Fruit fly (Drosophila melanogaster) whole organism, wandering third instar larva: ENCODE measurements around the gene CG3091.

Experiments
- Dfd ChIP-seq: fragments of >200 bp; optimal IDR thresholded peaks from 2 replicates; lab custom pipeline; 2017; ENCODE audit warnings: missing biosample characterization, missing genetic modification characterization
- Hnf4 ChIP-seq: fragments of 200-800 bp; sonication (Bioruptor generic); optimal IDR thresholded peaks from 2 replicates; lab custom pipeline; 2016; ENCODE audit warnings: missing biosample characterization, mild to moderate bottlenecking, missing genetic modification characterization
- Hr78 ChIP-seq: fragments of >200 bp; optimal IDR thresholded peaks from 2 replicates; lab custom pipeline; 2017; ENCODE audit warnings: missing biosample characterization, missing genetic modification characterization
- Myc ChIP-seq: fragments of >200 bp; optimal IDR thresholded peaks from 2 replicates; lab custom pipeline; 2017
- br ChIP-seq: fragments of 200-800 bp; sonication (Bioruptor generic); optimal IDR thresholded peaks from 2 replicates; lab custom pipeline; 2016; ENCODE audit warnings: missing biosample characterization, missing genetic modification characterization
- dl ChIP-seq, 2 experiments: fragments of 175-275, 200-275 bp in 1 of 2; fragments of 200-275 bp in 1 of 2; sonication (Bioruptor generic); optimal IDR thresholded peaks; lab custom pipeline; 2018; ENCODE audit warnings: mild to moderate bottlenecking in 2 of 2, missing biosample characterization in 2 of 2, missing genetic modification characterization in 2 of 2, moderate library complexity in 2 of 2; ENCODE audit not compliant: partially characterized antibody in 2 of 2, insufficient read depth in 1 of 2
- dsf ChIP-seq: sonication (Bioruptor generic); optimal IDR thresholded peaks from 2 replicates; lab custom pipeline; 2016; ENCODE audit warnings: missing biosample characterization, missing genetic modification characterization, borderline replicate concordance
- ey ChIP-seq: fragments of 200-800 bp; sonication (Bioruptor generic); optimal IDR thresholded peaks from 2 replicates; lab custom pipeline; 2016; ENCODE audit warnings: missing biosample characterization, missing genetic modification characterization
- foxo ChIP-seq, 2 experiments: fragments of 200-800 bp; sonication (Bioruptor generic); optimal IDR thresholded peaks; 2 replicates in 1 of 2; 3 replicates in 1 of 2; lab custom pipeline; 2016 to 2017; ENCODE audit warnings: missing biosample characterization in 2 of 2, missing genetic modification characterization in 2 of 2
- jim ChIP-seq: fragments of 175-275, 200-325 bp; sonication (Bioruptor generic); optimal IDR thresholded peaks from 2 replicates; lab custom pipeline; 2016; ENCODE audit warnings: missing biosample characterization, mild to moderate bottlenecking, missing genetic modification characterization
- psq ChIP-seq: fragments of 200-800 bp; sonication (Bioruptor generic); optimal IDR thresholded peaks from 3 replicates; lab custom pipeline; 2017; ENCODE audit warnings: missing biosample characterization, mild to moderate bottlenecking, missing genetic modification characterization, moderate library complexity
- rgr ChIP-seq: fragments of 200-800 bp; sonication (Bioruptor generic); optimal IDR thresholded peaks from 3 replicates; lab custom pipeline; 2016; ENCODE audit warnings: missing biosample characterization, mild to moderate bottlenecking, missing genetic modification characterization
- sv ChIP-seq: fragments of 200-800 bp; sonication (Bioruptor generic); optimal IDR thresholded peaks from 3 replicates; lab custom pipeline; 2016; ENCODE audit warnings: missing biosample characterization, missing genetic modification characterization
- usp ChIP-seq: fragments of >200 bp; optimal IDR thresholded peaks from 2 replicates; lab custom pipeline; 2017; ENCODE audit warnings: missing biosample characterization, missing genetic modification characterization

dm6 chrX:2289134-2289533 lies 35.1 kb upstream of the CG3091 start:
- TF ChIP-seq sv (no peak), rgr (GFP tag; lab: Kevin White, UChicago) (no peak), usp (no peak), dl (GFP tag; optimal IDR thresholded peaks at IDR 0.05; lab: Kevin White, UChicago; ENCODE audit: insufficient read depth in 1 of 2, partially characterized antibody in 2 of 2) (no peak), Myc (lab: Kevin White, UChicago) (no peak), Hnf4 (GFP tag; lab: Kevin White, UChicago) (no peak), Dfd (GFP tag; lab: Kevin White, UChicago) (no peak), dsf (GFP tag; lab: Kevin White, UChicago) (no peak), ey (GFP tag; lab: Kevin White, UChicago) (no peak), jim (GFP tag; lab: Kevin White, UChicago) (no peak), psq (peak; percentile 12), Hr78 (GFP tag; lab: Kevin White, UChicago) (no peak), foxo (GFP tag; optimal IDR thresholded peaks at IDR 0.05; lab: Kevin White, UChicago) (no peak), br (GFP tag; lab: Kevin White, UChicago) (no peak)
